Fruit fly (Drosophila melanogaster): ENCODE data around the gene CG43347.
A peak's percentile ranks its signal among the peaks of the same experiment; 100 is the strongest.

CG43347 gene

dm6 chrX:10576993-10577392 lies 43.0 kb downstream of the CG43347 start:
- no peak for TF ChIP-seq CG16779 (tag; optimal IDR thresholded peaks at IDR 0.05)
- TF ChIP-seq Hr39 (GFP tag; optimal IDR thresholded peaks at IDR 0.05) = no peak
- no peak for TF ChIP-seq CG6163 (GFP tag; IDR thresholded peaks at IDR 0.05)
- no peak for TF ChIP-seq CG4318 (GFP tag; optimal IDR thresholded peaks at IDR 0.05)
- peak; percentile 44 for TF ChIP-seq CG6276 (GFP tag; optimal IDR thresholded peaks at IDR 0.05)
- 0 out of 2 replicates have a peak, but pooled peaks have one; percentile 7 for TF ChIP-seq CG15336 (GFP tag; IDR thresholded peaks at IDR 0.05)
- no peak for TF ChIP-seq fd59A (GFP tag; optimal IDR thresholded peaks at IDR 0.05)
- TF ChIP-seq vri (GFP tag; optimal IDR thresholded peaks at IDR 0.05) = no peak
- peak; percentile 56; the same call in 1 of the 3 replicates for TF ChIP-seq eg (GFP tag; IDR thresholded peaks at IDR 0.05)
- no peak for TF ChIP-seq Sox102F (GFP tag; optimal IDR thresholded peaks at IDR 0.05)
- TF ChIP-seq topi (GFP tag; optimal IDR thresholded peaks at IDR 0.05) = no peak
- TF ChIP-seq CG8119 (GFP tag; IDR thresholded peaks at IDR 0.05) = peak; percentile 14; the same call in 1 of the 3 replicates
- TF ChIP-seq dsx (GFP tag; optimal IDR thresholded peaks at IDR 0.05; ENCODE audit: poor library complexity, severe bottlenecking) = no peak
- no peak for TF ChIP-seq net (GFP tag; optimal IDR thresholded peaks at IDR 0.05)

dm6 chrX:10573554-10573953 lies 46.4 kb downstream of the CG43347 start:
- TF ChIP-seq eg (GFP tag; IDR thresholded peaks at IDR 0.05) (peak; percentile 78), OdsH (GFP tag; optimal IDR thresholded peaks at IDR 0.05) (peak; percentile 43), net (GFP tag; optimal IDR thresholded peaks at IDR 0.05) (peak; percentile 43), CG6808 (GFP tag; optimal IDR thresholded peaks at IDR 0.05) (peak; percentile 33), esn (GFP tag; optimal IDR thresholded peaks at IDR 0.05) (peak; percentile 42), fd59A (GFP tag; optimal IDR thresholded peaks at IDR 0.05) (peak; percentile 12), Sox15 (GFP tag; optimal IDR thresholded peaks at IDR 0.05) (no peak), Blimp-1 (GFP tag; optimal IDR thresholded peaks at IDR 0.05) (no peak), CG16779 (tag; optimal IDR thresholded peaks at IDR 0.05) (peak; percentile 30), achi (GFP tag; optimal IDR thresholded peaks at IDR 0.05) (peak; percentile 56), CG11762 (GFP tag; optimal IDR thresholded peaks at IDR 0.05; ENCODE audit: insufficient read depth) (peak; percentile 6), CG34406 (GFP tag; optimal IDR thresholded peaks at IDR 0.05) (peak; percentile 32), salr (GFP tag; optimal IDR thresholded peaks at IDR 0.05) (no peak), Gug (GFP tag; IDR thresholded peaks at IDR 0.05) (peak; percentile 64), spab (GFP tag; optimal IDR thresholded peaks at IDR 0.05) (no peak), Met (GFP tag; optimal IDR thresholded peaks at IDR 0.05) (peak; percentile 45), Hr39 (GFP tag; optimal IDR thresholded peaks at IDR 0.05) (peak; percentile 12), dac (GFP tag; optimal IDR thresholded peaks at IDR 0.05) (no peak), CG6854 (GFP tag; optimal IDR thresholded peaks at IDR 0.05) (no peak), CG15336 (GFP tag; IDR thresholded peaks at IDR 0.05) (peak; percentile 80), Eip93F (GFP tag; optimal IDR thresholded peaks at IDR 0.05) (no peak), Eip78C (GFP tag) (peak; percentile 82), Sox14 (GFP tag; optimal IDR thresholded peaks at IDR 0.05) (no peak), CG31627 (GFP tag; optimal IDR thresholded peaks at IDR 0.05) (peak; percentile 17), CG8632 (GFP tag; optimal IDR thresholded peaks at IDR 0.05) (peak; percentile 5), CG11294 (GFP tag; IDR thresholded peaks at IDR 0.05) (0 out of 2 replicates have a peak, but pooled peaks have one; percentile 22), CG11902 (GFP tag; optimal IDR thresholded peaks at IDR 0.05) (no peak), CG6792 (GFP tag; optimal IDR thresholded peaks at IDR 0.05) (peak; percentile 29), pdm3 (GFP tag; optimal IDR thresholded peaks at IDR 0.05) (peak; percentile 50), Ets21C (GFP tag; optimal IDR thresholded peaks at IDR 0.05) (no peak), CG10631 (GFP tag; optimal IDR thresholded peaks at IDR 0.05) (peak; percentile 49), CG32006 (GFP tag; optimal IDR thresholded peaks at IDR 0.05) (peak; percentile 63), Hr38 (GFP tag; optimal IDR thresholded peaks at IDR 0.05) (no peak), Smox (GFP tag; optimal IDR thresholded peaks at IDR 0.05) (peak; percentile 27), Sox102F (GFP tag; optimal IDR thresholded peaks at IDR 0.05) (peak; percentile 31), CG10669 (GFP tag; optimal IDR thresholded peaks at IDR 0.05) (peak; percentile 29), Ets96B (tag; optimal IDR thresholded peaks at IDR 0.05) (peak; percentile 35), svp (GFP tag) (peak; percentile 70), CG6276 (GFP tag; optimal IDR thresholded peaks at IDR 0.05) (peak; percentile 53), acj6 (GFP tag; optimal IDR thresholded peaks at IDR 0.05) (peak; percentile 47), CG3032 (tag; optimal IDR thresholded peaks at IDR 0.05) (peak; percentile 24), dsx (GFP tag; optimal IDR thresholded peaks at IDR 0.05; ENCODE audit: poor library complexity, severe bottlenecking) (peak; percentile 12), CG8319 (GFP tag; optimal IDR thresholded peaks at IDR 0.05) (no peak), Lpt (GFP tag; optimal IDR thresholded peaks at IDR 0.05) (peak; percentile 7), CG6163 (GFP tag; IDR thresholded peaks at IDR 0.05) (peak; percentile 81)

Measured in whole organism, prepupa.